Worm (Caenorhabditis elegans): ENCODE results near the gene Y57G11C.23.

DNA sequence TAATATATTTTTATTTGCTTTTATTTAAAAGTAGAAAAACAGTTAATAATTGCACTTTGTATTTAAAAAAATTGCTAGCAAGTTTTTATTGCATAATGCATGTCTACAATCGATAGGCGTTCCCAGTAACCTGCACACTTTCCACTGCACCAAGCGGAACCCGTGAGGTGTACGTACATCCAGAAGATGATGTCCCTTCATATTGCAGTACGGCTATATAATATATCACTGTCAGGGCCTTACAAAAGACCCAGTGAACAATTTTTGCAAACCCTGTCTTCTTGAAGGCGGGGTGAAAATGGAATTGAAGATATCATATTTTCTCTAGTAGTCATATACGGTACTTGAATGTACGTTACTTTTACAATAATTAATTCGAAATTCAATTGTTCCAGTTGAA lies 2.2 kb upstream of the Y57G11C.23 start:
- no peak for TF ChIP-seq eor-1 (tag; optimal IDR thresholded peaks at IDR 0.05)
- TF ChIP-seq ceh-28 (tag; optimal IDR thresholded peaks at IDR 0.05) = no peak
- TF ChIP-seq unc-62 (GFP tag; optimal IDR thresholded peaks at IDR 0.05) = no peak
- TF ChIP-seq nhr-28 (tag; optimal IDR thresholded peaks at IDR 0.05) = no peak
- no peak for TF ChIP-seq pha-4 (tag; optimal IDR thresholded peaks at IDR 0.05)
- no peak for TF ChIP-seq mdl-1 (tag; optimal IDR thresholded peaks at IDR 0.05)
- TF ChIP-seq fos-1 (tag; optimal IDR thresholded peaks at IDR 0.05) = no peak
- TF ChIP-seq ztf-11 (tag; optimal IDR thresholded peaks at IDR 0.05) = no peak
- TF ChIP-seq egl-27 (tag; optimal IDR thresholded peaks at IDR 0.05) = no peak
- no peak for TF ChIP-seq R02D3.7 (tag; optimal IDR thresholded peaks at IDR 0.05)
- TF ChIP-seq daf-12 (tag; optimal IDR thresholded peaks at IDR 0.05) = no peak
- no peak for TF ChIP-seq aly-2 (tag; optimal IDR thresholded peaks at IDR 0.05)

Data from whole organism, L3 larva.